Worm (Caenorhabditis elegans): Measurements from ENCODE around the gene F10E9.2.

DNA sequence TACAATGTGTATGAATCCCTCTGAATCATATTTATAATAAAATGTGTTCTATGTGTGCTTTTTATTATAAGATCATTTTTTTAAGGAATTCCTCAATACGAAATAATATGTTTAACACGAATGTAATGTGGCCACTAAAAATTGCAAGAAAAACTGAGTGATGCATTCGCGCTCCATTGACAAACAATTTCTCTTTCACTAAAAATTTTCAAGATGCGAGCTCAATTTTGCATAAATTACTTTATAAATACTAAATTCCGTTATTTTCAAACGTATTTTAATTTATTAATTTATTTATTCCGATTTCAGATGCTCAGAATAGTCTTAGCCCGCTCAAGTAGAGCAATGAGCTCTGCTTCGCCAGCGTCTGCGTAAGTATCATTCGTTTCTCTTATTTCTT is 46.7 kb upstream of the F10E9.2 start, which contains the start of gene mrps-9:
- TF ChIP-seq lin-39 (tag; optimal IDR thresholded peaks at IDR 0.05) (no peak), ama-1 (optimal IDR thresholded peaks at IDR 0.05) (no peak), R02D3.7 (tag; optimal IDR thresholded peaks at IDR 0.05) (no peak), snpc-4 (tag; optimal IDR thresholded peaks at IDR 0.05) (no peak), nhr-28 (tag; optimal IDR thresholded peaks at IDR 0.05) (no peak), eor-1 (tag; optimal IDR thresholded peaks at IDR 0.05) (no peak), ceh-82 (tag; optimal IDR thresholded peaks at IDR 0.05) (no peak), egl-27 (tag; optimal IDR thresholded peaks at IDR 0.05) (no peak), fkh-10 (GFP tag; optimal IDR thresholded peaks at IDR 0.05) (no peak), skn-1 (tag; optimal IDR thresholded peaks at IDR 0.05) (no peak), pqm-1 (tag; optimal IDR thresholded peaks at IDR 0.05) (no peak), ztf-11 (tag; optimal IDR thresholded peaks at IDR 0.05) (no peak)

Measured in whole organism, L3 larva.